Fruit fly (Drosophila melanogaster): ENCODE results near the gene Jon25Bii.

DNA sequence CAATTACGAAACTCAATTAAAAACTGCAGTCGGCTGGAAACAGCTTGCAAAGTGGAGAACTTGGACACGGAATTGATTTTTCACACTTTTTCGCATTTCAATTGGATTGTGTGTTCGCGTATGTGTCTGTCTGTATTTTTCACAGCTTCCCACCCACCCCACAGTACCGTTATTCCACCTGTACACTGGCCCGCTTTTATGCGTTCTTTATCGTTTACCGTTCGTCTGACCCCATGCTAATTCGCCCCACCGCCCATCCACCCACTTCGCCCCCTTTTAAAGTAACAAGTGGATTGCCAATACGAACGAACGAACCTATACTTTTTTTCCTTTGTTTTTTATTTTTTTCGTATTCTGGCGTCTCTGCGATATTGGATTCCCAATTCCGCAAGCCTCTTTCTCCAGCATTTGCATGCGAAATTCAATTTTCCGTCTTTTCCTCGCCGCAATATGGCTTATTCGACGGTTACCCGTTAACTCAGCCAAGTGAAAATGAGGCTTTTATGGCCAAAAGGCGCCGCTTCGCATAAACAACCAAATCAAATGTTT is 29.2 kb upstream of the Jon25Bii start:
- no peak for TF ChIP-seq CG8478 (optimal IDR thresholded peaks at IDR 0.05)
- TF ChIP-seq CTCF (optimal IDR thresholded peaks at IDR 0.05), result no peak
